Worm (Caenorhabditis elegans) whole organism, young adult: ENCODE results near the gene cpg-23.

Experiments
- madf-10 ChIP-seq: sonication (generic microtip); optimal IDR thresholded peaks from 2 replicates; lab custom pipeline; 2016; ENCODE audit warnings: mild to moderate bottlenecking, missing genetic modification characterization, missing compliant biosample characterization
- rec-8 ChIP-seq, 2 experiments: sonication (generic microtip); optimal IDR thresholded peaks; 2 replicates each; lab custom pipeline; 2016; ENCODE audit warnings: mild to moderate bottlenecking in 2 of 2, missing genetic modification characterization in 2 of 2, missing genetic modification reagents in 2 of 2, missing genotype in 2 of 2, missing biosample characterization in 1 of 2, missing compliant biosample characterization in 1 of 2, moderate library complexity in 1 of 2
- snpc-3.4 ChIP-seq: sonication (generic microtip); optimal IDR thresholded peaks from 2 replicates; lab custom pipeline; 2017; ENCODE audit warnings: missing genetic modification characterization, mild to moderate bottlenecking, missing compliant biosample characterization, antibody characterized with exemption, moderate library complexity, missing genotype, missing genetic modification reagents

- TF ChIP-seq rec-8 (tag; optimal IDR thresholded peaks at IDR 0.05; lab: Kevin White, UChicago), result no peak
- TF ChIP-seq madf-10 (tag; lab: Kevin White, UChicago), result no peak
- TF ChIP-seq snpc-3.4 (tag; lab: Kevin White, UChicago), result no peak
Observed at ce11 chrV:19125253-19125652, 15.3 kb upstream of the cpg-23 start.
